Fruit fly (Drosophila melanogaster) Kc167 (cell line): ENCODE results near the gene CG9328.

ENCODE experiments used
- Myc ChIP-seq: fragments of >200 bp; optimal IDR thresholded peaks from 2 replicates; lab custom pipeline; 2017; ENCODE audit warnings: missing external identifiers
- Sin3A ChIP-seq: fragments of >200 bp; optimal IDR thresholded peaks from 2 replicates; lab custom pipeline; 2018; ENCODE audit warnings: missing external identifiers
- h ChIP-seq: fragments of >200 bp; optimal IDR thresholded peaks from 3 replicates; lab custom pipeline; 2018; ENCODE audit warnings: missing external identifiers
- psq ChIP-seq: fragments of >200 bp; optimal IDR thresholded peaks from 2 replicates; lab custom pipeline; 2017; ENCODE audit warnings: missing external identifiers
- ttk ChIP-seq: sonication (Bioruptor generic); optimal IDR thresholded peaks from 2 replicates; lab custom pipeline; 2017; ENCODE audit warnings: missing external identifiers

- TF ChIP-seq Myc (lab: Kevin White, UChicago) (no peak), h (lab: Kevin White, UChicago) (no peak), psq (lab: Kevin White, UChicago) (no peak), Sin3A (no peak), ttk (lab: Kevin White, UChicago) (no peak)
Measured at dm6 chr2L:20757808-20758187, 39.7 kb upstream of the CG9328 start, which contains the start of the genes Rhau and dia.
